Worm (Caenorhabditis elegans) whole organism, L3 larva: ENCODE results near the gene F21G4.1.

Experiments used
- aly-2 ChIP-seq: fragments of 150-350 bp; optimal IDR thresholded peaks from 2 replicates; lab custom pipeline; 2014; ENCODE audit warnings: missing biosample characterization, missing genetic modification characterization
- lin-39 ChIP-seq: fragments of 150-350 bp; optimal IDR thresholded peaks from 2 replicates; lab custom pipeline; 2018; ENCODE audit warnings: missing biosample characterization, missing genetic modification reagents, missing genetic modification characterization
- nhr-67 ChIP-seq: fragments of 150-350 bp; optimal IDR thresholded peaks from 2 replicates; lab custom pipeline; 2014; ENCODE audit warnings: missing biosample characterization, missing genetic modification characterization

DNA sequence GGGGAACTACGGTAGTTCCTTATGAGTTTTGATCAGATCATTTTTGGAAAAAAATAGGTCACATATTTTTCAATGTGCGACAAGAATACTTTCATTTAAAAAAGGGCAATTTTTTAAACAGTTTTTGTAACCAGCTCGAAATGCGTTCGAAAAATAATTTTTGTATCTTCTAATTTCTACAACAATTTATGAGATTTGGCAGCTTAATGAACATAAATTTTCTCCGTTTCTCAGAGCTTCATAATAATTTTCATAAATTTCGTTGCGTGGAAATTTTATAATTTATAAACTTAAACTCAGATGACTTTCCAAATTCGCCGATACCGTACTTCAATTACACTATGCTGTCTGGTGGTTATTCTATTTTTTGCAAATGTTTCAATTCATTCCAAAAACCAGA is 2.7 kb upstream of the F21G4.1 start, which contains the start of gene F21G4.3:
- TF ChIP-seq aly-2 (tag; lab: Kevin White, UChicago) (no peak), lin-39 (no peak), nhr-67 (tag; lab: Kevin White, UChicago) (no peak)
